Worm (Caenorhabditis elegans) whole organism, L4/young adult: ENCODE results near the gene nmad-1.

Experiments used
- W03F9.2 ChIP-seq: fragments of 150-350 bp; optimal IDR thresholded peaks from 2 replicates; lab custom pipeline; 2014; ENCODE audit warnings: missing biosample characterization, missing genetic modification characterization
- him-1 ChIP-seq: sonication (generic microtip); optimal IDR thresholded peaks from 2 replicates; lab custom pipeline; 2016; ENCODE audit warnings: missing genotype, missing genetic modification reagents, missing genetic modification characterization, missing compliant biosample characterization

- TF ChIP-seq W03F9.2 (tag; lab: Kevin White, UChicago) (no peak), him-1 (no peak)
Measured at ce11 chrIII:5599958-5600357, 45.2 kb upstream of the nmad-1 start, which contains the start of gene wdr-37.
